Fruit fly (Drosophila melanogaster): ENCODE measurements around the gene gzl.
A peak's percentile ranks its signal among the peaks of the same experiment; 100 is the strongest.

The gzl gene

DNA sequence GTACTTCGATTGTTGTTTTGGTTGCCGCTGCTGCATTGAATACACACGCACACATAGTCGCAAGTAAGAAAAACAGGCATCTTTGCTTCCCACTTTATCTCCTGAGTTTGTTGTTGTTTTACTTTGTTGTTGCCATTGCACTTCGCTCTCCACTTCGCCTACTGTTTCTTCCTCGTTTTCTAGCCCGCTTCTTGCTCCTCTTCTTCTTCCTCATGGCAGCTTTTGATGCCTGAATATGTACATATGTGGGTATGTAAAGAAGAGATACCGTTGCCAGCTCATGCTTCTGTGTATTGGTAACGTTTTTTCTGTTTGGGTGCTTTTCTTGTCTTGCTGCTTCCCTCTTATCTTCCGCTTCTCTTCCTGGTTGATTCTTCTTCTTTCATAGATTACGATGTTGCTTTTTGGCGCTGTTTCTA, 26.4 kb downstream of the gzl start (continued):
- TF ChIP-seq sens-2 (GFP tag; IDR thresholded peaks at IDR 0.05) (no peak), Dfd (GFP tag; optimal IDR thresholded peaks at IDR 0.05) (no peak), CG15601 (tag; optimal IDR thresholded peaks at IDR 0.05) (peak; percentile 41), lbe (GFP tag; optimal IDR thresholded peaks at IDR 0.05) (no peak), Doc3 (GFP tag; IDR thresholded peaks at IDR 0.05; ENCODE audit: partially characterized antibody) (no peak), Hsf (GFP tag; optimal IDR thresholded peaks at IDR 0.05) (no peak), CG1024 (GFP tag; IDR thresholded peaks at IDR 0.05) (0 out of 2 replicates have a peak, but pooled peaks have one; percentile 30), CG2678 (tag; optimal IDR thresholded peaks at IDR 0.05) (peak; percentile 8), CG17186 (GFP tag; optimal IDR thresholded peaks at IDR 0.05) (no peak), stwl (tag; optimal IDR thresholded peaks at IDR 0.05) (no peak), CG10366 (GFP tag; IDR thresholded peaks at IDR 0.05) (no peak), chn (GFP tag; optimal IDR thresholded peaks at IDR 0.05) (no peak), CG13624 (GFP tag; optimal IDR thresholded peaks at IDR 0.05) (no peak), D (optimal IDR thresholded peaks at IDR 0.05) (peak; percentile 0), D (GFP tag; optimal IDR thresholded peaks at IDR 0.05) (no peak), jing (GFP tag; optimal IDR thresholded peaks at IDR 0.05) (no peak), CG18599 (GFP tag; optimal IDR thresholded peaks at IDR 0.05) (no peak), Adf1 (GFP tag; IDR thresholded peaks at IDR 0.05) (no peak), sr (GFP tag; IDR thresholded peaks at IDR 0.05) (peak; percentile 51; the same call in 2 of the 3 replicates), CG7745 (tag; optimal IDR thresholded peaks at IDR 0.05) (peak; percentile 23), Xrp1 (GFP tag; IDR thresholded peaks at IDR 0.05) (peak; percentile 18; the same call in 1 of the 2 replicates), Med (GFP tag) (peak; percentile 26), Gug (GFP tag; IDR thresholded peaks at IDR 0.05) (no peak), bab2 (GFP tag; optimal IDR thresholded peaks at IDR 0.05) (no peak), HLH3B (GFP tag; IDR thresholded peaks at IDR 0.05) (no peak; the same call in 1 of the 2 replicates), CG8359 (GFP tag; optimal IDR thresholded peaks at IDR 0.05; ENCODE audit: borderline replicate concordance) (no peak), MTF-1 (GFP tag; optimal IDR thresholded peaks at IDR 0.05; ENCODE audit: borderline replicate concordance) (peak; percentile 38), CG10147 (GFP tag; optimal IDR thresholded peaks at IDR 0.05) (no peak), CG33557 (GFP tag; optimal IDR thresholded peaks at IDR 0.05) (peak; percentile 58), pfk (GFP tag; optimal IDR thresholded peaks at IDR 0.05) (peak; percentile 0), sug (tag; optimal IDR thresholded peaks at IDR 0.05) (peak; percentile 26), Sox100B (GFP tag; optimal IDR thresholded peaks at IDR 0.05) (no peak), HLH54F (GFP tag; optimal IDR thresholded peaks at IDR 0.05) (no peak), cwo (GFP tag; optimal IDR thresholded peaks at IDR 0.05) (no peak), Poxn (GFP tag; IDR thresholded peaks at IDR 0.05) (no peak), wdn (GFP tag; IDR thresholded peaks at IDR 0.05) (no peak), pita (GFP tag; optimal IDR thresholded peaks at IDR 0.05) (no peak), chinmo (GFP tag; IDR thresholded peaks at IDR 0.05; ENCODE audit: partially characterized antibody) (no peak), Fer3 (tag; optimal IDR thresholded peaks at IDR 0.05) (no peak), CG17385 (GFP tag; optimal IDR thresholded peaks at IDR 0.05) (peak; percentile 89), nerfin-2 (GFP tag; IDR thresholded peaks at IDR 0.05; ENCODE audit: partially characterized antibody) (no peak), bsh (GFP tag; optimal IDR thresholded peaks at IDR 0.05) (peak in 1 of 2 experiments; percentile 26), CG31224 (GFP tag; IDR thresholded peaks at IDR 0.05) (no peak), h (optimal IDR thresholded peaks at IDR 0.05) (no peak), CG4707 (GFP tag; optimal IDR thresholded peaks at IDR 0.05) (peak; percentile 34), kah (GFP tag; optimal IDR thresholded peaks at IDR 0.05) (no peak), twi (tag; optimal IDR thresholded peaks at IDR 0.05) (peak; percentile 18), CG17361 (GFP tag; IDR thresholded peaks at IDR 0.05) (no peak), ranshi (GFP tag; IDR thresholded peaks at IDR 0.05) (no peak), CG3163 (GFP tag; optimal IDR thresholded peaks at IDR 0.05) (peak; percentile 18), aop (GFP tag; IDR thresholded peaks at IDR 0.05) (no peak)
